Fruit fly (Drosophila melanogaster) whole organism, prepupa: Measurements from ENCODE around the gene tll.
A peak's percentile ranks its signal among the peaks of the same experiment; 100 is the strongest.

Source experiments
- Blimp-1 ChIP-seq: fragments of 200-800 bp; sonication (Bioruptor generic); optimal IDR thresholded peaks from 3 replicates; lab custom pipeline; 2017; ENCODE audit warnings: missing biosample characterization, missing genetic modification characterization, mild to moderate bottlenecking, moderate library complexity, missing genetic modification reagents
- CG10631 ChIP-seq: fragments of 200-800 bp; sonication (Bioruptor generic); optimal IDR thresholded peaks from 2 replicates; lab custom pipeline; 2016; ENCODE audit warnings: missing biosample characterization, missing genetic modification characterization
- CG10669 ChIP-seq: fragments of 200-800 bp; sonication (Bioruptor generic); optimal IDR thresholded peaks from 3 replicates; lab custom pipeline; 2018; ENCODE audit warnings: missing biosample characterization, mild to moderate bottlenecking, missing genetic modification characterization, moderate library complexity
- CG11294 ChIP-seq: fragments of 200-800 bp; sonication (Bioruptor generic); IDR thresholded peaks from 2 replicates; pipeline ENCODE4 v1.3.6; 2022; ENCODE audit warnings: missing biosample characterization, missing genetic modification characterization
- CG11762 ChIP-seq: fragments of 200-800 bp; sonication (Bioruptor generic); optimal IDR thresholded peaks from 3 replicates; lab custom pipeline; 2016; ENCODE audit warnings: missing biosample characterization, missing genetic modification characterization; ENCODE audit not compliant: insufficient read depth
- CG15336 ChIP-seq: fragments of 200-800 bp; sonication (Bioruptor generic); IDR thresholded peaks from 2 replicates; pipeline ENCODE4 v1.3.6; 2022; ENCODE audit warnings: missing biosample characterization, missing genetic modification characterization
- CG1621 ChIP-seq: fragments of 200-800 bp; sonication (Bioruptor generic); optimal IDR thresholded peaks from 3 replicates; lab custom pipeline; 2018; ENCODE audit warnings: missing biosample characterization, mild to moderate bottlenecking, missing genetic modification characterization
- CG3032 ChIP-seq: fragments of 200-800 bp; optimal IDR thresholded peaks from 2 replicates; lab custom pipeline; 2019; ENCODE audit warnings: missing biosample characterization, mild to moderate bottlenecking, missing genetic modification characterization, moderate library complexity
- CG31627 ChIP-seq: fragments of 200-800 bp; sonication (Bioruptor generic); optimal IDR thresholded peaks from 3 replicates; lab custom pipeline; 2016; ENCODE audit warnings: missing biosample characterization, missing genetic modification characterization
- CG32006 ChIP-seq: fragments of 200-800 bp; sonication (Bioruptor generic); optimal IDR thresholded peaks from 3 replicates; lab custom pipeline; 2017; ENCODE audit warnings: missing biosample characterization, mild to moderate bottlenecking, missing genetic modification characterization
- CG34406 ChIP-seq: fragments of 200-800 bp; sonication (Bioruptor generic); optimal IDR thresholded peaks from 3 replicates; lab custom pipeline; 2016; ENCODE audit warnings: missing biosample characterization, missing genetic modification characterization
- CG3919 ChIP-seq: fragments of 200-800 bp; sonication (Bioruptor generic); optimal IDR thresholded peaks from 3 replicates; lab custom pipeline; 2016; ENCODE audit warnings: missing biosample characterization, missing genetic modification characterization
- CG4318 ChIP-seq: fragments of 200-800 bp; sonication (Bioruptor generic); optimal IDR thresholded peaks from 3 replicates; lab custom pipeline; 2017; ENCODE audit warnings: missing biosample characterization, mild to moderate bottlenecking, missing genetic modification characterization
- CG6163 ChIP-seq: fragments of 200-800 bp; sonication (Bioruptor generic); IDR thresholded peaks from 3 replicates; pipeline ENCODE4 v1.3.6; 2022; ENCODE audit warnings: missing biosample characterization, missing genetic modification characterization
- CG6276 ChIP-seq: fragments of 200-800 bp; sonication (Bioruptor generic); optimal IDR thresholded peaks from 2 replicates; lab custom pipeline; 2017; ENCODE audit warnings: missing biosample characterization, mild to moderate bottlenecking, missing genetic modification characterization
- CG6792 ChIP-seq: fragments of 200-800 bp; sonication (Bioruptor generic); optimal IDR thresholded peaks from 3 replicates; lab custom pipeline; 2016; ENCODE audit warnings: missing biosample characterization, missing genetic modification characterization
- CG6854 ChIP-seq: fragments of 200-800 bp; sonication (Bioruptor generic); optimal IDR thresholded peaks from 2 replicates; lab custom pipeline; 2017; ENCODE audit warnings: missing biosample characterization, mild to moderate bottlenecking, missing genetic modification characterization
- CG8319 ChIP-seq: fragments of 200-800 bp; sonication (Bioruptor generic); optimal IDR thresholded peaks from 3 replicates; lab custom pipeline; 2016; ENCODE audit warnings: missing biosample characterization, missing genetic modification characterization
- CG8632 ChIP-seq: fragments of 200-800 bp; sonication (Bioruptor generic); optimal IDR thresholded peaks from 3 replicates; lab custom pipeline; 2016; ENCODE audit warnings: missing biosample characterization, missing genetic modification characterization
- CG9139 ChIP-seq: fragments of 200-800 bp; sonication (Bioruptor generic); optimal IDR thresholded peaks from 3 replicates; lab custom pipeline; 2017; ENCODE audit warnings: missing biosample characterization, mild to moderate bottlenecking, missing genetic modification characterization
- Eip75B ChIP-seq: fragments of 200-800 bp; sonication (Bioruptor generic); optimal IDR thresholded peaks from 3 replicates; lab custom pipeline; 2016; ENCODE audit warnings: missing biosample characterization, missing genetic modification characterization
- Eip78C ChIP-seq: fragments of 200-800 bp; sonication (Bioruptor generic); peaks from one replicate; lab custom pipeline; 2016; ENCODE audit warnings: missing biosample characterization, missing genetic modification characterization
- Eip93F ChIP-seq: fragments of 200-800 bp; sonication (Bioruptor generic); optimal IDR thresholded peaks from 2 replicates; lab custom pipeline; 2016; ENCODE audit warnings: missing biosample characterization, mild to moderate bottlenecking, missing genetic modification characterization
- Ets21C ChIP-seq: fragments of 200-800 bp; sonication (Bioruptor generic); optimal IDR thresholded peaks from 3 replicates; lab custom pipeline; 2016; ENCODE audit warnings: missing biosample characterization, missing genetic modification characterization
- Ets96B ChIP-seq: fragments of 200-800 bp; optimal IDR thresholded peaks from 2 replicates; lab custom pipeline; 2019; ENCODE audit warnings: missing biosample characterization, mild to moderate bottlenecking, missing genetic modification characterization, moderate library complexity
- Gug ChIP-seq: fragments of 200-800 bp; sonication (Bioruptor generic); IDR thresholded peaks from 2 replicates; pipeline ENCODE4 v1.3.6; 2022; ENCODE audit warnings: missing biosample characterization, missing genetic modification characterization
- Hr39 ChIP-seq: fragments of 200-800 bp; sonication (Bioruptor generic); optimal IDR thresholded peaks from 2 replicates; lab custom pipeline; 2016; ENCODE audit warnings: missing biosample characterization, missing genetic modification characterization
- Hr4 ChIP-seq: fragments of 200-800 bp; sonication (Bioruptor generic); optimal IDR thresholded peaks from 3 replicates; lab custom pipeline; 2016; ENCODE audit warnings: missing biosample characterization, missing genetic modification characterization
- Lpt ChIP-seq: fragments of 200-800 bp; sonication (Bioruptor generic); optimal IDR thresholded peaks from 3 replicates; lab custom pipeline; 2016; ENCODE audit warnings: missing biosample characterization, missing genetic modification characterization
- Met ChIP-seq: fragments of 200-800 bp; sonication (Bioruptor generic); optimal IDR thresholded peaks from 3 replicates; lab custom pipeline; 2016; ENCODE audit warnings: missing biosample characterization, missing genetic modification characterization
- OdsH ChIP-seq: fragments of 200-800 bp; sonication (Bioruptor generic); optimal IDR thresholded peaks from 3 replicates; lab custom pipeline; 2016; ENCODE audit warnings: missing biosample characterization, missing genetic modification characterization
- Smox ChIP-seq: fragments of 200-800 bp; sonication (Bioruptor generic); optimal IDR thresholded peaks from 3 replicates; lab custom pipeline; 2016; ENCODE audit warnings: missing biosample characterization, missing genetic modification characterization
- Sox102F ChIP-seq: fragments of 200-800 bp; sonication (Bioruptor generic); optimal IDR thresholded peaks from 2 replicates; lab custom pipeline; 2016; ENCODE audit warnings: missing biosample characterization, mild to moderate bottlenecking, missing genetic modification characterization
- achi ChIP-seq: fragments of 200-800 bp; sonication (Bioruptor generic); optimal IDR thresholded peaks from 3 replicates; lab custom pipeline; 2016; ENCODE audit warnings: missing biosample characterization, missing genetic modification characterization
- acj6 ChIP-seq: fragments of 200-800 bp; sonication (Bioruptor generic); optimal IDR thresholded peaks from 3 replicates; lab custom pipeline; 2016; ENCODE audit warnings: missing biosample characterization, missing genetic modification characterization
- cyc ChIP-seq: fragments of 200-800 bp; sonication (Bioruptor generic); optimal IDR thresholded peaks from 3 replicates; lab custom pipeline; 2016; ENCODE audit warnings: missing biosample characterization, missing genetic modification characterization
- dac ChIP-seq: fragments of 200-800 bp; sonication (Bioruptor generic); optimal IDR thresholded peaks from 2 replicates; lab custom pipeline; 2017; ENCODE audit warnings: missing biosample characterization, mild to moderate bottlenecking, missing genetic modification characterization
- dsx ChIP-seq: fragments of 200-800 bp; optimal IDR thresholded peaks from 3 replicates; lab custom pipeline; 2019; ENCODE audit warnings: missing biosample characterization, mild to moderate bottlenecking, missing genetic modification characterization, moderate library complexity; ENCODE audit not compliant: poor library complexity, severe bottlenecking
- eg ChIP-seq: fragments of 200-800 bp; sonication (Bioruptor generic); IDR thresholded peaks from 3 replicates; pipeline ENCODE4 v1.3.6; 2022; ENCODE audit warnings: missing biosample characterization, missing genetic modification characterization
- esn ChIP-seq: fragments of 200-800 bp; sonication (Bioruptor generic); optimal IDR thresholded peaks from 2 replicates; lab custom pipeline; 2016; ENCODE audit warnings: missing biosample characterization, mild to moderate bottlenecking, missing genetic modification characterization, moderate library complexity
- fd59A ChIP-seq: fragments of 200-800 bp; sonication (Bioruptor generic); optimal IDR thresholded peaks from 2 replicates; lab custom pipeline; 2017; ENCODE audit warnings: missing biosample characterization, mild to moderate bottlenecking, missing genetic modification characterization, missing genetic modification reagents
- fkh ChIP-seq: fragments of 200-800 bp; sonication (Bioruptor generic); optimal IDR thresholded peaks from 3 replicates; lab custom pipeline; 2017; ENCODE audit warnings: missing biosample characterization, mild to moderate bottlenecking, missing genetic modification characterization, moderate library complexity
- lz ChIP-seq: fragments of 200-800 bp; sonication (Bioruptor generic); optimal IDR thresholded peaks from 3 replicates; lab custom pipeline; 2016; ENCODE audit warnings: missing biosample characterization, missing genetic modification characterization
- net ChIP-seq: fragments of 200-800 bp; sonication (Bioruptor generic); optimal IDR thresholded peaks from 3 replicates; lab custom pipeline; 2016; ENCODE audit warnings: missing biosample characterization, missing genetic modification characterization
- pdm3 ChIP-seq: fragments of 200-800 bp; sonication (Bioruptor generic); optimal IDR thresholded peaks from 3 replicates; lab custom pipeline; 2016; ENCODE audit warnings: missing biosample characterization, missing genetic modification characterization
- salr ChIP-seq, 2 experiments: fragments of 200-800 bp; sonication (Bioruptor generic); optimal IDR thresholded peaks; 3 replicates each; lab custom pipeline; 2016 to 2018; ENCODE audit warnings: missing biosample characterization in 2 of 2, missing genetic modification characterization in 2 of 2, mild to moderate bottlenecking in 1 of 2
- spab ChIP-seq: fragments of 200-800 bp; sonication (Bioruptor generic); optimal IDR thresholded peaks from 2 replicates; lab custom pipeline; 2017; ENCODE audit warnings: missing biosample characterization, mild to moderate bottlenecking, missing genetic modification characterization, missing genetic modification reagents
- ss ChIP-seq, 2 experiments: fragments of 200-800 bp; sonication (Bioruptor generic); optimal IDR thresholded peaks; 2 replicates in 1 of 2; 3 replicates in 1 of 2; lab custom pipeline; 2017 to 2018; ENCODE audit warnings: mild to moderate bottlenecking in 2 of 2, missing biosample characterization in 2 of 2, missing genetic modification characterization in 2 of 2, moderate library complexity in 1 of 2
- svp ChIP-seq: fragments of 200-800 bp; sonication (Bioruptor generic); peaks from one replicate; lab custom pipeline; 2016; ENCODE audit warnings: missing biosample characterization, missing genetic modification characterization
- topi ChIP-seq: fragments of 200-800 bp; sonication (Bioruptor generic); optimal IDR thresholded peaks from 3 replicates; lab custom pipeline; 2016; ENCODE audit warnings: missing biosample characterization, missing genetic modification characterization

The tll gene

DNA sequence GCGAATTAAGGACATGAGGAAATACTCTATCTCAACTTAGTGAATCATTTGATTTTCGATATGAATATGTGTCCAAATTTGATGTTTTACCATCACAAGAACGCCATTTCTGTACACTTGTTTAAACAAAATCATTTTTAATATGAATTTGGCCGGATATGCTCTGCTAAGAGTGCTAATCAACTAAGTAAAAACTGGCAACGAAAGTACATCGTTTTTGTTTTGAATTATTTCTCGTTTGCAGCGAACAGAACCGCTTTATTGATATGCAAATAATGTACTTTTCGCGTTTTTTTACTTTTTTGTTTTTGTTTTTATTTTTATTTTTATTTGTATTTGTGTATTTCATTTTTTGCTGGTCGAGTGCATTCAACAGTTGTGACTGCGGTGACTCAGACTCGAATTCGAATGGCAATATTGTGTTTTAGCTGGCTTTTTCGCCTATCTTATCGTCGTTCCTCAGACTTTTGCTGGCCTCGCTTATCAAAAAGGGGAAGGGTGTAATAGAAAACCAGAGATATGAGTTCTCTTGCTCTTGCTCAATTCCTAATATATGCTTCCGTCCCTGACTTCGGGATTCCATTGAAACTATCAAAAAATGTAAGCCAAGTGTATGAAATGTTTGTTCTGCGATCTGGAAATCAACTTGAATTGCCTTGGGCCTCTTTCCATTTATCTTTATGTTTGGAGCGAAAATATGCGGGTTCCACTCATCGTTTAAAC lies 40.7 kb upstream of the tll start:
- no peak for TF ChIP-seq fkh (GFP tag; lab: Kevin White, UChicago)
- peak; percentile 4 for TF ChIP-seq CG8632 (GFP tag; lab: Kevin White, UChicago)
- TF ChIP-seq lz (GFP tag; lab: Kevin White, UChicago), result peak; percentile 75
- TF ChIP-seq eg (GFP tag; lab: Robert Waterston, UW), result peak; percentile 50; the same call in 1 of the 3 replicates
- TF ChIP-seq CG9139 (GFP tag; lab: Kevin White, UChicago), result no peak
- TF ChIP-seq CG15336, result peak; percentile 54
- TF ChIP-seq esn (GFP tag; lab: Kevin White, UChicago), result peak; percentile 80
- TF ChIP-seq achi (GFP tag; lab: Kevin White, UChicago), result peak; percentile 54
- TF ChIP-seq ss (GFP tag; optimal IDR thresholded peaks at IDR 0.05; lab: Kevin White, UChicago), result no peak
- TF ChIP-seq CG10631, result peak; percentile 41
- TF ChIP-seq Blimp-1 (GFP tag; lab: Kevin White, UChicago), result peak; percentile 46
- TF ChIP-seq net, result peak; percentile 54
- no peak for TF ChIP-seq CG6276 (GFP tag; lab: Kevin White, UChicago)
- TF ChIP-seq fd59A, result no peak
- peak; percentile 63 for TF ChIP-seq Sox102F (GFP tag; lab: Kevin White, UChicago)
- peak; percentile 84 for TF ChIP-seq Eip78C
- peak; percentile 45 for TF ChIP-seq Ets96B
- TF ChIP-seq Smox (GFP tag; lab: Kevin White, UChicago), result peak; percentile 55
- peak; percentile 5 for TF ChIP-seq CG6854 (GFP tag; lab: Kevin White, UChicago)
- peak; percentile 65 for TF ChIP-seq pdm3
- TF ChIP-seq Lpt (GFP tag; lab: Kevin White, UChicago), result no peak
- TF ChIP-seq Eip75B (GFP tag; lab: Kevin White, UChicago), result peak; percentile 72
- no peak for TF ChIP-seq Gug
- peak; percentile 58 for TF ChIP-seq OdsH (GFP tag; lab: Kevin White, UChicago)
- TF ChIP-seq svp (GFP tag; lab: Kevin White, UChicago), result peak; percentile 83
- peak; percentile 28 for TF ChIP-seq CG3032 (tag; lab: Kevin White, UChicago)
- peak; percentile 70 for TF ChIP-seq topi (GFP tag; lab: Kevin White, UChicago)
- TF ChIP-seq CG6163 (GFP tag; lab: Robert Waterston, UW), result peak; percentile 61; the same call in 2 of the 3 replicates
- TF ChIP-seq Hr39, result peak; percentile 76
- no peak for TF ChIP-seq CG11294 (GFP tag; lab: Robert Waterston, UW)
- TF ChIP-seq cyc (GFP tag; lab: Kevin White, UChicago), result peak; percentile 57
- peak; percentile 27 for TF ChIP-seq CG1621 (tag; lab: Kevin White, UChicago)
- peak in 1 of 2 experiments; percentile 31 for TF ChIP-seq salr (GFP tag; optimal IDR thresholded peaks at IDR 0.05; lab: Kevin White, UChicago)
- peak; percentile 54 for TF ChIP-seq CG32006 (GFP tag; lab: Kevin White, UChicago)
- TF ChIP-seq CG10669 (GFP tag; lab: Kevin White, UChicago), result peak; percentile 38
- TF ChIP-seq CG4318 (GFP tag; lab: Kevin White, UChicago), result no peak
- peak; percentile 52 for TF ChIP-seq CG3919 (GFP tag; lab: Kevin White, UChicago)
- peak; percentile 67 for TF ChIP-seq Met (GFP tag; lab: Kevin White, UChicago)
- TF ChIP-seq spab (GFP tag; lab: Kevin White, UChicago), result peak; percentile 2
- peak; percentile 59 for TF ChIP-seq Hr4 (GFP tag; lab: Kevin White, UChicago)
- TF ChIP-seq dsx (GFP tag; lab: Kevin White, UChicago), result no peak
- TF ChIP-seq dac (GFP tag; lab: Kevin White, UChicago), result no peak
- TF ChIP-seq Ets21C (GFP tag; lab: Kevin White, UChicago), result peak; percentile 63
- TF ChIP-seq CG11762, result peak; percentile 17
- TF ChIP-seq CG31627 (GFP tag; lab: Kevin White, UChicago), result peak; percentile 79
- TF ChIP-seq acj6, result peak; percentile 62
- peak; percentile 52 for TF ChIP-seq CG34406 (GFP tag; lab: Kevin White, UChicago)
- TF ChIP-seq Eip93F (GFP tag; lab: Kevin White, UChicago), result peak; percentile 46
- TF ChIP-seq CG6792 (GFP tag; lab: Kevin White, UChicago), result peak; percentile 44
- TF ChIP-seq CG8319, result peak; percentile 35
